Worm (Caenorhabditis elegans) whole organism, L4 larva: ENCODE results near the gene gana-1.

Experiments used
- daf-8 ChIP-seq: fragments of 200-800 bp; sonication (Bioruptor generic); IDR thresholded peaks from 2 replicates; pipeline ENCODE4 v1.3.6; 2022; ENCODE audit warnings: missing genetic modification characterization, missing compliant biosample characterization
- fkh-10 ChIP-seq: fragments of 150-350 bp; optimal IDR thresholded peaks from 2 replicates; lab custom pipeline; 2014; ENCODE audit warnings: missing biosample characterization, missing genetic modification reagents, missing genetic modification characterization

DNA sequence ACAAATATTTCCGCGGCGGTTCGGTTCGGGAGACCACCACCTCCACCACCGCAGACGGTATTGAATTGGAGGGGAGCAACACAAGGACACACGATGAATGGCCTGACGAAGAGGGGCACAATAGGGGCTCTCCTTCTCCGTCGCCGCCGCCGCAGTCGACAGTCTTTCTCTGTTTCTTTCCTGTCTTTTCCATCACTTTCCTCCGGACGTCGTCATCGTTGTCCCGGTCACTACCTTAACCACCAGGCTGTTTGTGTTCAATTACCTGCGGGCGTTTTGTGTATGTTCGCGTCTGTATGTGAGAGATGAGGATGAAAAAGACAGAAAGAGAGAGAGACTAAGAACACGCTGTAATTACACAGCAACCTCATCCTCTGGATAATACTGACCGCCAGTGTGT lies 47.3 kb upstream of the gana-1 start:
- TF ChIP-seq fkh-10 (GFP tag; lab: Kevin White, UChicago) (no peak), daf-8 (GFP tag; lab: Robert Waterston, UW) (no peak)
